Fruit fly (Drosophila melanogaster) whole organism, pupa: Measurements from ENCODE around the gene obst-H.

ENCODE experiments used
- CG12605 ChIP-seq: fragments of 200-800 bp; sonication (Bioruptor generic); IDR thresholded peaks from 2 replicates; pipeline ENCODE4 v1.3.6; 2022; ENCODE audit warnings: missing biosample characterization, missing genetic modification characterization
- CG32121 ChIP-seq: fragments of 200-800 bp; sonication (Bioruptor generic); IDR thresholded peaks from 2 replicates; pipeline ENCODE4 v1.3.6; 2022; ENCODE audit warnings: missing biosample characterization, missing genetic modification characterization
- CG34367 ChIP-seq: fragments of 200-800 bp; sonication (Bioruptor generic); optimal IDR thresholded peaks from 2 replicates; lab custom pipeline; 2018; ENCODE audit warnings: missing biosample characterization, mild to moderate bottlenecking, missing genetic modification characterization
- CG4496 ChIP-seq: fragments of 200-800 bp; sonication (Bioruptor generic); IDR thresholded peaks from 3 replicates; pipeline ENCODE4 v1.3.6; 2022; ENCODE audit warnings: missing biosample characterization, missing genetic modification characterization
- CG8301 ChIP-seq: fragments of 200-800 bp; sonication (Bioruptor generic); optimal IDR thresholded peaks from 2 replicates; lab custom pipeline; 2018; ENCODE audit warnings: missing biosample characterization, mild to moderate bottlenecking, missing genetic modification characterization
- CG9948 ChIP-seq: fragments of 200-800 bp; sonication (Bioruptor generic); optimal IDR thresholded peaks from 2 replicates; lab custom pipeline; 2018; ENCODE audit warnings: missing biosample characterization, mild to moderate bottlenecking, missing genetic modification characterization, moderate library complexity
- D1 ChIP-seq: fragments of 200-800 bp; sonication (Bioruptor generic); optimal IDR thresholded peaks from 2 replicates; lab custom pipeline; 2018; ENCODE audit warnings: missing biosample characterization, mild to moderate bottlenecking, missing genetic modification characterization, moderate library complexity
- EcR ChIP-seq: fragments of 200-800 bp; sonication (Bioruptor generic); optimal IDR thresholded peaks from 3 replicates; lab custom pipeline; 2019; ENCODE audit warnings: missing biosample characterization, missing genetic modification characterization, mild to moderate bottlenecking, moderate library complexity, missing genetic modification reagents
- Ets98B ChIP-seq: fragments of 200-800 bp; sonication (Bioruptor generic); IDR thresholded peaks from 2 replicates; pipeline ENCODE4 v1.3.6; 2022; ENCODE audit warnings: missing biosample characterization, missing genetic modification characterization
- Snoo ChIP-seq: fragments of 200-800 bp; sonication (Bioruptor generic); optimal IDR thresholded peaks from 3 replicates; lab custom pipeline; 2017; ENCODE audit warnings: missing biosample characterization, mild to moderate bottlenecking, missing genetic modification characterization, inconsistent platforms
- fd96Ca ChIP-seq: fragments of 200-800 bp; sonication (Bioruptor generic); IDR thresholded peaks from 3 replicates; pipeline ENCODE4 v1.3.6; 2022; ENCODE audit warnings: missing biosample characterization, missing genetic modification characterization
- gl ChIP-seq: fragments of 200-800 bp; sonication (Bioruptor generic); optimal IDR thresholded peaks from 2 replicates; lab custom pipeline; 2018; ENCODE audit warnings: missing biosample characterization, mild to moderate bottlenecking, missing genetic modification characterization
- rn ChIP-seq: fragments of 200-800 bp; sonication (Bioruptor generic); IDR thresholded peaks from 2 replicates; pipeline ENCODE4 v1.3.6; 2022; ENCODE audit warnings: missing biosample characterization, missing genetic modification characterization

- TF ChIP-seq Snoo (no peak), CG12605 (GFP tag; lab: Robert Waterston, UW) (no peak), rn (GFP tag; lab: Robert Waterston, UW) (no peak), fd96Ca (GFP tag; lab: Robert Waterston, UW) (no peak), gl (tag; lab: Kevin White, UChicago) (no peak), CG8301 (tag; lab: Kevin White, UChicago) (no peak), D1 (tag; lab: Kevin White, UChicago) (no peak), EcR (GFP tag; lab: Kevin White, UChicago) (no peak), CG4496 (no peak), Ets98B (GFP tag; lab: Robert Waterston, UW) (no peak), CG32121 (GFP tag; lab: Robert Waterston, UW) (no peak), CG34367 (no peak), CG9948 (tag; lab: Kevin White, UChicago) (no peak)
These were observed 47.3 kb upstream of the obst-H start, which contains the start of gene Ufsp2 for dm6 chr3L:15576357-15576756.
